Worm (Caenorhabditis elegans): ENCODE results near the gene pelo-1.

The pelo-1 gene

ce11 chrIII:4240126-4240525, 36.1 kb upstream of the pelo-1 start (continued):
- no peak for TF ChIP-seq lin-1 (GFP tag; IDR thresholded peaks at IDR 0.05)
- no peak for TF ChIP-seq mxl-2 (GFP tag; conservative IDR thresholded peaks at IDR 0.05)
- no peak for TF ChIP-seq fos-1 (tag; optimal IDR thresholded peaks at IDR 0.05)
- TF ChIP-seq hlh-30 (tag; optimal IDR thresholded peaks at IDR 0.05; ENCODE audit: insufficient read depth): peak; percentile 33
- no peak for TF ChIP-seq dmd-9 (GFP tag; IDR thresholded peaks at IDR 0.05)
- no peak for TF ChIP-seq unc-130 (GFP tag; optimal IDR thresholded peaks at IDR 0.05)
- no peak for TF ChIP-seq nhr-102 (tag; optimal IDR thresholded peaks at IDR 0.05)
- TF ChIP-seq rbr-2 (tag; optimal IDR thresholded peaks at IDR 0.05): no peak
- TF ChIP-seq snpc-1.2 (GFP tag; IDR thresholded peaks at IDR 0.05): no peak
- TF ChIP-seq spr-3 (GFP tag; optimal IDR thresholded peaks at IDR 0.05): no peak
- no peak for TF ChIP-seq F10B5.3 (tag; optimal IDR thresholded peaks at IDR 0.05)
- TF ChIP-seq hif-1 (tag; optimal IDR thresholded peaks at IDR 0.05): no peak
- TF ChIP-seq fkh-10 (GFP tag; optimal IDR thresholded peaks at IDR 0.05): no peak
- TF ChIP-seq daf-19 (GFP tag; conservative IDR thresholded peaks at IDR 0.05): no peak
- TF ChIP-seq pha-4 (GFP tag; IDR thresholded peaks at IDR 0.05): no peak
- TF ChIP-seq pha-4 (tag; optimal IDR thresholded peaks at IDR 0.05): no peak
- no peak for TF ChIP-seq jun-1 (tag; optimal IDR thresholded peaks at IDR 0.05)
- no peak for TF ChIP-seq R02D3.7 (tag; optimal IDR thresholded peaks at IDR 0.05)
- TF ChIP-seq nhr-111 (GFP tag; optimal IDR thresholded peaks at IDR 0.05): no peak
- no peak for TF ChIP-seq ztf-7 (tag; optimal IDR thresholded peaks at IDR 0.05)
- TF ChIP-seq F44E2.7 (GFP tag; IDR thresholded peaks at IDR 0.05): no peak
- TF ChIP-seq ceh-62 (tag; optimal IDR thresholded peaks at IDR 0.05): no peak
- no peak for TF ChIP-seq daf-12 (tag; optimal IDR thresholded peaks at IDR 0.05)
- TF ChIP-seq attf-4 (tag; optimal IDR thresholded peaks at IDR 0.05): no peak
- TF ChIP-seq lin-38 (GFP tag; IDR thresholded peaks at IDR 0.05): no peak
- no peak for TF ChIP-seq ceh-20 (GFP tag; IDR thresholded peaks at IDR 0.05)
- no peak for TF ChIP-seq daf-16 (GFP tag; optimal IDR thresholded peaks at IDR 0.05)
- TF ChIP-seq daf-16 (tag; optimal IDR thresholded peaks at IDR 0.05): peak; percentile 60
- TF ChIP-seq zfp-2 (tag; optimal IDR thresholded peaks at IDR 0.05): no peak
- peak; percentile 64 for TF ChIP-seq dve-1 (tag; optimal IDR thresholded peaks at IDR 0.05; ENCODE audit: insufficient read depth)
- no peak for TF ChIP-seq mdt-29 (GFP tag; IDR thresholded peaks at IDR 0.05)
- TF ChIP-seq tag-97 (GFP tag; IDR thresholded peaks at IDR 0.05): no peak
- no peak for TF ChIP-seq lin-15B (tag; optimal IDR thresholded peaks at IDR 0.05)
- TF ChIP-seq nhr-48 (tag; optimal IDR thresholded peaks at IDR 0.05): peak; percentile 17
- TF ChIP-seq php-3 (GFP tag; IDR thresholded peaks at IDR 0.05): peak; percentile 79
- TF ChIP-seq ceh-32 (tag; optimal IDR thresholded peaks at IDR 0.05; ENCODE audit: poor library complexity): no peak
- TF ChIP-seq nhr-10 (tag; optimal IDR thresholded peaks at IDR 0.05): no peak
- TF ChIP-seq saeg-2 (GFP tag; IDR thresholded peaks at IDR 0.05): no peak
- no peak for TF ChIP-seq unc-62 (GFP tag; optimal IDR thresholded peaks at IDR 0.05 in 1 of 2)
- no peak for TF ChIP-seq unc-62 (tag; optimal IDR thresholded peaks at IDR 0.05)
- TF ChIP-seq mxl-3 (GFP tag; optimal IDR thresholded peaks at IDR 0.05): no peak
- no peak for TF ChIP-seq nhr-237 (tag; optimal IDR thresholded peaks at IDR 0.05)
- peak; percentile 71 for TF ChIP-seq nhr-77 (tag; optimal IDR thresholded peaks at IDR 0.05)
- TF ChIP-seq Y5F2A.4 (GFP tag; optimal IDR thresholded peaks at IDR 0.05): no peak
- TF ChIP-seq nhr-11 (tag; optimal IDR thresholded peaks at IDR 0.05): no peak
